Worm (Caenorhabditis elegans): ENCODE data around the gene ilcr-1.
A peak's percentile ranks its signal among the peaks of the same experiment; 100 is the strongest.

The ilcr-1 gene

ce11 chrIV:14295262-14295661 is 19.0 kb downstream of the ilcr-1 start:
- no peak for TF ChIP-seq T22C8.4 (GFP tag; IDR thresholded peaks at IDR 0.05)
- TF ChIP-seq ztf-29 (GFP tag; IDR thresholded peaks at IDR 0.05): no peak
- no peak for TF ChIP-seq cog-1 (tag; optimal IDR thresholded peaks at IDR 0.05)
- TF ChIP-seq tab-1 (GFP tag; IDR thresholded peaks at IDR 0.05): no peak
- TF ChIP-seq ref-1 (GFP tag; conservative IDR thresholded peaks at IDR 0.05): no peak
- no peak for TF ChIP-seq ztf-23 (GFP tag; IDR thresholded peaks at IDR 0.05)
- no peak for TF ChIP-seq flt-1 (GFP tag; IDR thresholded peaks at IDR 0.05)
- no peak for TF ChIP-seq med-1 (GFP tag; optimal IDR thresholded peaks at IDR 0.05; ENCODE audit: insufficient read depth)
- TF ChIP-seq klf-2 (GFP tag; conservative IDR thresholded peaks at IDR 0.05): no peak

- TF ChIP-seq ref-1 (GFP tag; conservative IDR thresholded peaks at IDR 0.05) (no peak), ztf-29 (GFP tag; IDR thresholded peaks at IDR 0.05) (no peak), klf-2 (GFP tag; conservative IDR thresholded peaks at IDR 0.05) (no peak), ztf-23 (GFP tag; IDR thresholded peaks at IDR 0.05) (no peak), T22C8.4 (GFP tag; IDR thresholded peaks at IDR 0.05) (no peak), med-1 (GFP tag; optimal IDR thresholded peaks at IDR 0.05; ENCODE audit: insufficient read depth) (no peak), tab-1 (GFP tag; IDR thresholded peaks at IDR 0.05) (no peak), flt-1 (GFP tag; IDR thresholded peaks at IDR 0.05) (no peak), cog-1 (tag; optimal IDR thresholded peaks at IDR 0.05) (no peak)
Measured at ce11 chrIV:14297058-14297457, 20.8 kb downstream of the ilcr-1 start.

- TF ChIP-seq ztf-23 (GFP tag; IDR thresholded peaks at IDR 0.05) (no peak), flt-1 (GFP tag; IDR thresholded peaks at IDR 0.05) (no peak), ref-1 (GFP tag; conservative IDR thresholded peaks at IDR 0.05) (no peak), T22C8.4 (GFP tag; IDR thresholded peaks at IDR 0.05) (no peak), tab-1 (GFP tag; IDR thresholded peaks at IDR 0.05) (no peak), ztf-29 (GFP tag; IDR thresholded peaks at IDR 0.05) (no peak), klf-2 (GFP tag; conservative IDR thresholded peaks at IDR 0.05) (no peak), cog-1 (tag; optimal IDR thresholded peaks at IDR 0.05) (no peak), med-1 (GFP tag; optimal IDR thresholded peaks at IDR 0.05; ENCODE audit: insufficient read depth) (no peak)
Measured at ce11 chrIV:14305813-14306212, 29.6 kb downstream of the ilcr-1 start.

- TF ChIP-seq klf-2 (GFP tag; conservative IDR thresholded peaks at IDR 0.05) (no peak), ztf-29 (GFP tag; IDR thresholded peaks at IDR 0.05) (no peak), flt-1 (GFP tag; IDR thresholded peaks at IDR 0.05) (no peak), ref-1 (GFP tag; conservative IDR thresholded peaks at IDR 0.05) (no peak), ztf-23 (GFP tag; IDR thresholded peaks at IDR 0.05) (no peak), tab-1 (GFP tag; IDR thresholded peaks at IDR 0.05) (no peak), T22C8.4 (GFP tag; IDR thresholded peaks at IDR 0.05) (no peak), cog-1 (tag; optimal IDR thresholded peaks at IDR 0.05) (no peak), med-1 (GFP tag; optimal IDR thresholded peaks at IDR 0.05; ENCODE audit: insufficient read depth) (no peak)
Measured at ce11 chrIV:14318054-14318453, 41.8 kb downstream of the ilcr-1 start.

- TF ChIP-seq med-1 (GFP tag; optimal IDR thresholded peaks at IDR 0.05; ENCODE audit: insufficient read depth): no peak
- TF ChIP-seq T22C8.4 (GFP tag; IDR thresholded peaks at IDR 0.05): no peak
- no peak for TF ChIP-seq tab-1 (GFP tag; IDR thresholded peaks at IDR 0.05)
- no peak for TF ChIP-seq cog-1 (tag; optimal IDR thresholded peaks at IDR 0.05)
- TF ChIP-seq klf-2 (GFP tag; conservative IDR thresholded peaks at IDR 0.05): no peak
- no peak for TF ChIP-seq flt-1 (GFP tag; IDR thresholded peaks at IDR 0.05)
- TF ChIP-seq ztf-23 (GFP tag; IDR thresholded peaks at IDR 0.05): no peak
- no peak for TF ChIP-seq ref-1 (GFP tag; conservative IDR thresholded peaks at IDR 0.05)
- TF ChIP-seq ztf-29 (GFP tag; IDR thresholded peaks at IDR 0.05): no peak
Measured at ce11 chrIV:14321655-14322054, 45.4 kb downstream of the ilcr-1 start, which contains the start of gene fbxa-126. Gene fbxa-126, minus strand, starts transcription at chrIV:14321755.

- TF ChIP-seq klf-2 (GFP tag; conservative IDR thresholded peaks at IDR 0.05): no peak
- TF ChIP-seq ref-1 (GFP tag; conservative IDR thresholded peaks at IDR 0.05): no peak
- no peak for TF ChIP-seq ztf-29 (GFP tag; IDR thresholded peaks at IDR 0.05)
- TF ChIP-seq cog-1 (tag; optimal IDR thresholded peaks at IDR 0.05): no peak
- no peak for TF ChIP-seq tab-1 (GFP tag; IDR thresholded peaks at IDR 0.05)
- no peak for TF ChIP-seq flt-1 (GFP tag; IDR thresholded peaks at IDR 0.05)
- no peak for TF ChIP-seq T22C8.4 (GFP tag; IDR thresholded peaks at IDR 0.05)
- no peak for TF ChIP-seq med-1 (GFP tag; optimal IDR thresholded peaks at IDR 0.05; ENCODE audit: insufficient read depth)
- no peak for TF ChIP-seq ztf-23 (GFP tag; IDR thresholded peaks at IDR 0.05)
Measured at ce11 chrIV:14326283-14326682, 50.0 kb downstream of the ilcr-1 start, which contains the start of gene fbxa-83. Gene fbxa-83, minus strand, starts transcription at chrIV:14326383.

- TF ChIP-seq flt-1 (GFP tag; IDR thresholded peaks at IDR 0.05) (peak; percentile 56; the same call in 1 of the 2 replicates), cog-1 (tag; optimal IDR thresholded peaks at IDR 0.05) (no peak), ztf-23 (GFP tag; IDR thresholded peaks at IDR 0.05) (0 out of 2 replicates have a peak, but pooled peaks have one; percentile 21)
Measured at ce11 chrIV:14326694-14327298, 50.5 kb downstream of the ilcr-1 start.

- TF ChIP-seq tab-1 (GFP tag; IDR thresholded peaks at IDR 0.05): no peak
- TF ChIP-seq ztf-23 (GFP tag; IDR thresholded peaks at IDR 0.05): no peak
- TF ChIP-seq T22C8.4 (GFP tag; IDR thresholded peaks at IDR 0.05): no peak
- no peak for TF ChIP-seq klf-2 (GFP tag; conservative IDR thresholded peaks at IDR 0.05)
- no peak for TF ChIP-seq ref-1 (GFP tag; conservative IDR thresholded peaks at IDR 0.05)
- no peak for TF ChIP-seq flt-1 (GFP tag; IDR thresholded peaks at IDR 0.05)
- TF ChIP-seq cog-1 (tag; optimal IDR thresholded peaks at IDR 0.05): no peak
- TF ChIP-seq med-1 (GFP tag; optimal IDR thresholded peaks at IDR 0.05; ENCODE audit: insufficient read depth): no peak
- no peak for TF ChIP-seq ztf-29 (GFP tag; IDR thresholded peaks at IDR 0.05)
Measured at ce11 chrIV:14334359-14334758, 58.1 kb downstream of the ilcr-1 start, which contains the start of gene Y67A10A.3. Gene Y67A10A.3, minus strand, starts transcription at chrIV:14334459.

Data from whole organism, midembryonic.